Worm (Caenorhabditis elegans): ENCODE results near the gene his-17.

DNA sequence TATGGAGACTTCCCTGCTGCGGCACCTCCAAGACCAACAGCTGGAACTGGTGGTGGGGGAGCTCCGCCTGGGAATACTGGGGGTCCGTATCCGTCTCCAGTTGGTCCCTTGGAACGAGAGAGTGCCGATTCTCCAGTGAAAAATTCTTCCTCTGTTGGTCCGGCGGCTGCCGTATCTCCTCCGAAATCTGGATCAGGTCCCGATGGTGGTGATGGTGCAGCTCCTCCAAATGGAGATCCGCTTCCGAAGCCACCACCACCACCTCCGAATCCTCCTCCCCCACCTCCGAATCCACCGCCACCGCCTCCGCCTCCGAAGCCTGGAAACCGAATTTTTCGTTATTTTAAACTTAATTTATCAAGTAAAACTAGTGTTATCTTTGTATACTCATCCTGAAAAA lies 42.6 kb upstream of the his-17 start:
- TF ChIP-seq T23F11.4 (GFP tag; optimal IDR thresholded peaks at IDR 0.05) (no peak), pha-4 (tag; optimal IDR thresholded peaks at IDR 0.05) (no peak)
